Fruit fly (Drosophila melanogaster) Kc167 (cell line): Measurements from ENCODE around the gene Cyp9f3.

ENCODE experiments used
- Myc ChIP-seq: fragments of >200 bp; optimal IDR thresholded peaks from 2 replicates; lab custom pipeline; 2017; ENCODE audit warnings: missing external identifiers
- Sin3A ChIP-seq: fragments of >200 bp; optimal IDR thresholded peaks from 2 replicates; lab custom pipeline; 2018; ENCODE audit warnings: missing external identifiers
- insv ChIP-seq: fragments of >200 bp; optimal IDR thresholded peaks from 3 replicates; lab custom pipeline; 2018; ENCODE audit warnings: missing external identifiers
- psq ChIP-seq: fragments of >200 bp; optimal IDR thresholded peaks from 2 replicates; lab custom pipeline; 2017; ENCODE audit warnings: missing external identifiers

Cyp9f3 gene

DNA sequence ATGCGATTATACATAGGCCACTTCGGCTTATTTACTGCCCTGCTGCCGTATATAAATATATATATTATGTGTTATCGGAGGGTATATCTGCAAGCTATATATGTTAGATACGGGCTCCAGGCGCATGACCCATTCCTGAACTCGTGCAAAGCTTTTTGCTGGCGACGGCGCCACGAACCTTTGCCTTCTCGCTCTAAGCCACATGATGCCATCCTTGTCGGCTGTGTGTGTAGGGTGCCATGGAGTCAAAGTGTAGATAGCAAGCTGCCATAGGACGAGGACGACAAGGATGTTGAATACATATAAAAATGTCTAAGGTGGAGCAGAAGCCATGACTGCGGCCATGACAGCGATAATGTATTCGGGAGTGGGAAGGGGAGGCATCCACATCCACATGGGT lies 51.1 kb downstream of the Cyp9f3 start:
- TF ChIP-seq psq (lab: Kevin White, UChicago) (no peak), Sin3A (lab: Kevin White, UChicago) (no peak), insv (lab: Kevin White, UChicago) (no peak), Myc (no peak)
